Worm (Caenorhabditis elegans) whole organism, late embryonic: Measurements from ENCODE around the gene haao-1.

Experiments
- C08G9.2 ChIP-seq: sonication (generic microtip); optimal IDR thresholded peaks from 2 replicates; lab custom pipeline; 2016; ENCODE audit warnings: mild to moderate bottlenecking, missing genetic modification characterization, moderate library complexity, missing compliant biosample characterization
- K02D7.2 ChIP-seq: sonication (generic microtip); optimal IDR thresholded peaks from 2 replicates; lab custom pipeline; 2017; ENCODE audit warnings: mild to moderate bottlenecking, missing genetic modification characterization, missing compliant biosample characterization
- T23F11.4 ChIP-seq: fragments of 200-800 bp; sonication (Bioruptor generic); optimal IDR thresholded peaks from 2 replicates; lab custom pipeline; 2018; ENCODE audit warnings: mild to moderate bottlenecking, missing genetic modification characterization, missing compliant biosample characterization
- ahr-1 ChIP-seq: sonication (generic microtip); optimal IDR thresholded peaks from 2 replicates; lab custom pipeline; 2016; ENCODE audit warnings: missing genetic modification characterization, missing compliant biosample characterization
- ama-1 ChIP-seq: fragments of 150-350 bp; optimal IDR thresholded peaks from 2 replicates; lab custom pipeline; 2014
- ceh-18 ChIP-seq: sonication (generic microtip); optimal IDR thresholded peaks from 2 replicates; lab custom pipeline; 2016; ENCODE audit warnings: missing genetic modification characterization, missing compliant biosample characterization
- ceh-2 ChIP-seq: sonication (generic microtip); optimal IDR thresholded peaks from 2 replicates; lab custom pipeline; 2016; ENCODE audit warnings: missing genotype, missing genetic modification characterization, missing compliant biosample characterization
- ceh-30 ChIP-seq: fragments of 150-350 bp; optimal IDR thresholded peaks from 2 replicates; lab custom pipeline; 2014; ENCODE audit warnings: missing biosample characterization, missing genetic modification characterization
- ceh-31 ChIP-seq: sonication (generic microtip); optimal IDR thresholded peaks from 2 replicates; lab custom pipeline; 2016; ENCODE audit warnings: missing genetic modification characterization, missing compliant biosample characterization
- ceh-34 ChIP-seq: sonication (generic microtip); optimal IDR thresholded peaks from 2 replicates; lab custom pipeline; 2016; ENCODE audit warnings: mild to moderate bottlenecking, missing genetic modification characterization, missing compliant biosample characterization
- ceh-45 ChIP-seq: fragments of 200-800 bp; sonication (Bioruptor generic); IDR thresholded peaks from 2 replicates; pipeline ENCODE4 v1.3.6; 2022; ENCODE audit warnings: missing genetic modification reagents, missing genetic modification characterization, missing compliant biosample characterization
- che-1 ChIP-seq: sonication (generic microtip); optimal IDR thresholded peaks from 2 replicates; lab custom pipeline; 2016; ENCODE audit warnings: mild to moderate bottlenecking, missing genetic modification characterization, missing compliant biosample characterization
- dmd-4 ChIP-seq: sonication (generic microtip); optimal IDR thresholded peaks from 2 replicates; lab custom pipeline; 2016; ENCODE audit warnings: borderline replicate concordance, missing genetic modification characterization, missing compliant biosample characterization
- elt-2 ChIP-seq: sonication (generic microtip); optimal IDR thresholded peaks from 2 replicates; lab custom pipeline; 2016; ENCODE audit warnings: missing genetic modification reagents, missing genetic modification characterization, missing compliant biosample characterization
- ets-4 ChIP-seq: sonication (generic microtip); optimal IDR thresholded peaks from 2 replicates; lab custom pipeline; 2016; ENCODE audit warnings: missing genetic modification characterization, missing compliant biosample characterization
- eyg-1 ChIP-seq: sonication (generic microtip); optimal IDR thresholded peaks from 2 replicates; lab custom pipeline; 2016; ENCODE audit warnings: missing genotype, missing genetic modification characterization, missing compliant biosample characterization
- fkh-6 ChIP-seq: sonication (generic microtip); optimal IDR thresholded peaks from 2 replicates; lab custom pipeline; 2016; ENCODE audit warnings: missing genetic modification characterization, missing compliant biosample characterization
- gmeb-2 ChIP-seq: sonication (generic microtip); optimal IDR thresholded peaks from 2 replicates; lab custom pipeline; 2016; ENCODE audit warnings: missing genetic modification characterization, inconsistent platforms, missing compliant biosample characterization
- hlh-15 ChIP-seq: sonication (generic microtip); optimal IDR thresholded peaks from 2 replicates; lab custom pipeline; 2016; ENCODE audit warnings: missing genetic modification characterization, missing compliant biosample characterization
- hlh-30 ChIP-seq: sonication (generic microtip); optimal IDR thresholded peaks from 2 replicates; lab custom pipeline; 2017; ENCODE audit warnings: antibody characterized with exemption, missing genetic modification characterization, missing compliant biosample characterization; ENCODE audit not compliant: insufficient read depth
- hlh-6 ChIP-seq: sonication (generic microtip); optimal IDR thresholded peaks from 2 replicates; lab custom pipeline; 2016; ENCODE audit warnings: missing genotype, missing genetic modification characterization, missing compliant biosample characterization
- hlh-8 ChIP-seq: sonication (generic microtip); optimal IDR thresholded peaks from 2 replicates; lab custom pipeline; 2016; ENCODE audit warnings: missing genotype, missing genetic modification characterization, missing compliant biosample characterization
- lim-6 ChIP-seq: sonication (generic microtip); optimal IDR thresholded peaks from 2 replicates; lab custom pipeline; 2016; ENCODE audit warnings: missing genetic modification characterization, missing compliant biosample characterization
- lin-11 ChIP-seq: fragments of 200-800 bp; sonication (Bioruptor generic); optimal IDR thresholded peaks from 2 replicates; lab custom pipeline; 2018; ENCODE audit warnings: mild to moderate bottlenecking, missing genetic modification characterization, missing compliant biosample characterization
- mec-3 ChIP-seq: sonication (generic microtip); optimal IDR thresholded peaks from 2 replicates; lab custom pipeline; 2016; ENCODE audit warnings: borderline replicate concordance, missing genetic modification characterization, missing compliant biosample characterization
- nfya-1 ChIP-seq: sonication (generic microtip); optimal IDR thresholded peaks from 2 replicates; lab custom pipeline; 2017; ENCODE audit warnings: missing genetic modification characterization, mild to moderate bottlenecking, missing compliant biosample characterization, antibody characterized with exemption, moderate library complexity
- pag-3 ChIP-seq: sonication (generic microtip); optimal IDR thresholded peaks from 2 replicates; lab custom pipeline; 2016; ENCODE audit warnings: missing compliant biosample characterization, missing genetic modification characterization, borderline replicate concordance
- pha-2 ChIP-seq: sonication (generic microtip); optimal IDR thresholded peaks from 2 replicates; lab custom pipeline; 2017; ENCODE audit warnings: mild to moderate bottlenecking, missing genetic modification characterization, missing compliant biosample characterization
- pros-1 ChIP-seq: fragments of 150-350 bp; optimal IDR thresholded peaks from 2 replicates; lab custom pipeline; 2014; ENCODE audit warnings: missing biosample characterization, missing genetic modification reagents, missing genetic modification characterization
- rnt-1 ChIP-seq: sonication (generic microtip); optimal IDR thresholded peaks from 2 replicates; lab custom pipeline; 2016; ENCODE audit warnings: missing genetic modification characterization, missing compliant biosample characterization
- sdc-2 ChIP-seq: sonication (generic microtip); optimal IDR thresholded peaks from 2 replicates; lab custom pipeline; 2016; ENCODE audit warnings: missing genotype, missing genetic modification characterization, missing compliant biosample characterization
- sox-2 ChIP-seq: fragments of 200-800 bp; sonication (Bioruptor generic); IDR thresholded peaks from 2 replicates; pipeline ENCODE4 v1.3.6; 2022; ENCODE audit warnings: missing genetic modification reagents, missing genetic modification characterization, missing compliant biosample characterization
- tbx-2 ChIP-seq: sonication (generic microtip); optimal IDR thresholded peaks from 2 replicates; lab custom pipeline; 2016; ENCODE audit warnings: missing genetic modification characterization, missing compliant biosample characterization
- tbx-7 ChIP-seq: sonication (generic microtip); optimal IDR thresholded peaks from 2 replicates; lab custom pipeline; 2016; ENCODE audit warnings: missing genotype, missing genetic modification characterization, missing compliant biosample characterization
- ttx-3 ChIP-seq: sonication (generic microtip); optimal IDR thresholded peaks from 2 replicates; lab custom pipeline; 2016; ENCODE audit warnings: missing genetic modification reagents, missing genetic modification characterization, missing compliant biosample characterization
- unc-42 ChIP-seq: sonication (generic microtip); optimal IDR thresholded peaks from 2 replicates; lab custom pipeline; 2016; ENCODE audit warnings: missing genotype, missing genetic modification characterization, missing compliant biosample characterization
- unc-55 ChIP-seq: sonication (generic microtip); optimal IDR thresholded peaks from 2 replicates; lab custom pipeline; 2017; ENCODE audit warnings: missing biosample characterization, missing genetic modification reagents, missing genetic modification characterization
- unc-86 ChIP-seq: sonication (generic microtip); optimal IDR thresholded peaks from 2 replicates; lab custom pipeline; 2016; ENCODE audit warnings: missing genetic modification characterization, missing compliant biosample characterization

The haao-1 gene

ce11 chrV:9531477-9531876, 26.8 kb downstream of the haao-1 start, which contains the start of the genes C50F4.10 and pfk-1.2:
C50F4.10 (minus strand) TSS chrV:9531577.
pfk-1.2 (plus strand) TSS chrV:9531801.
- TF ChIP-seq pros-1 = no peak
- no peak for TF ChIP-seq ama-1 (lab: Kevin White, UChicago)
- TF ChIP-seq eyg-1 (tag; lab: Kevin White, UChicago) = no peak
- TF ChIP-seq lin-11 = no peak
- no peak for TF ChIP-seq ttx-3 (tag; lab: Kevin White, UChicago)
- TF ChIP-seq gmeb-2 = no peak

- no peak for TF ChIP-seq gmeb-2
- TF ChIP-seq sox-2 (GFP tag; lab: Robert Waterston, UW) = no peak
- TF ChIP-seq ceh-30 = no peak
- no peak for TF ChIP-seq che-1 (tag; lab: Kevin White, UChicago)
- no peak for TF ChIP-seq unc-42 (tag; lab: Kevin White, UChicago)
- no peak for TF ChIP-seq pag-3 (tag; lab: Kevin White, UChicago)
- TF ChIP-seq hlh-15 (tag; lab: Kevin White, UChicago) = no peak
- TF ChIP-seq mec-3 (tag; lab: Kevin White, UChicago) = no peak
- TF ChIP-seq T23F11.4 (GFP tag; lab: Kevin White, UChicago) = no peak
- TF ChIP-seq C08G9.2 (tag; lab: Kevin White, UChicago) = no peak
- no peak for TF ChIP-seq fkh-6
- TF ChIP-seq lin-11 = no peak
- TF ChIP-seq unc-86 (tag; lab: Kevin White, UChicago) = no peak
- TF ChIP-seq ceh-34 (tag; lab: Kevin White, UChicago) = no peak
- no peak for TF ChIP-seq ets-4 (tag; lab: Kevin White, UChicago)
- no peak for TF ChIP-seq ahr-1 (tag; lab: Kevin White, UChicago)
- no peak for TF ChIP-seq ceh-2 (tag; lab: Kevin White, UChicago)
Observed at ce11 chrV:9534621-9535020, 29.9 kb downstream of the haao-1 start, which contains the start of gene tag-329. tag-329 (plus strand) TSS chrV:9534921.

- TF ChIP-seq rnt-1 (tag; lab: Kevin White, UChicago) (no peak), ceh-31 (tag; lab: Kevin White, UChicago) (peak; percentile 56), fkh-6 (no peak), dmd-4 (no peak), hlh-8 (tag; lab: Kevin White, UChicago) (peak; percentile 22), ets-4 (tag; lab: Kevin White, UChicago) (peak; percentile 47), tbx-7 (tag; lab: Kevin White, UChicago) (peak; percentile 23), ceh-2 (tag; lab: Kevin White, UChicago) (peak; percentile 46), eyg-1 (tag; lab: Kevin White, UChicago) (no peak), unc-55 (GFP tag; lab: Kevin White, UChicago) (no peak), tbx-2 (peak; percentile 51), nfya-1 (tag; lab: Kevin White, UChicago) (no peak), C08G9.2 (tag; lab: Kevin White, UChicago) (peak; percentile 73), sdc-2 (tag; lab: Kevin White, UChicago) (no peak), elt-2 (tag; lab: Kevin White, UChicago) (no peak), lim-6 (tag; lab: Kevin White, UChicago) (no peak), pha-2 (tag; lab: Kevin White, UChicago) (no peak), ceh-45 (GFP tag; lab: Robert Waterston, UW) (no peak)
- TF ChIP-seq, all 69 proteins: peak for 7
Observed at ce11 chrV:9536505-9536904, 31.8 kb downstream of the haao-1 start, which contains the start of gene C50F4.4. C50F4.4 (plus strand) TSS chrV:9536771.

ce11 chrV:9539638-9540037, 34.9 kb downstream of the haao-1 start, which contains the start of gene C50F4.12:
C50F4.12 (minus strand) TSS chrV:9539738.
- no peak for TF ChIP-seq K02D7.2 (tag; lab: Kevin White, UChicago)
- no peak for TF ChIP-seq lim-6 (tag; lab: Kevin White, UChicago)
- TF ChIP-seq pag-3 (tag; lab: Kevin White, UChicago) = no peak
- TF ChIP-seq hlh-30 = no peak
- TF ChIP-seq hlh-6 (tag; lab: Kevin White, UChicago) = no peak
- no peak for TF ChIP-seq ceh-18
- TF ChIP-seq ama-1 (lab: Kevin White, UChicago) = no peak
